Worm (Caenorhabditis elegans): ENCODE measurements around the gene F54D11.4.

Gene F54D11.4

DNA sequence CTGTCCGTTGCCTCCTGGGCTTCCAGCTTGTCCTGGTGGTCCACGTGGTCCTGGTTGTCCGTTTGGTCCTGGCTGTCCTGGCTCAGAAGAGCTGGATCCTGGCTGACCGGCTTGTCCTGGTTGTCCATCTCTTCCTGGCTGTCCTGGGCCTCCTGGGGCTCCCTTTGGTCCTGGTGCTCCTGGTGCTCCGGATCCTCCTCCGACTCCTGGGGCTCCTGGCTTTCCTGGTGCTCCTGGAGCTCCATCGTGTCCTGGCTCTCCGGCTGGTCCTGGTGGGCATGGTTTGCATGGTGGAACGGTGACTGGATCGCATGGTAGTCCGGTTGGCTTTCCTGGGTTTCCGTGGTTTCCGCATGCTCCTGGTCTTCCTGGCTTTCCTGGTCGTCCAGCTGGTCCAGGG, 37.1 kb downstream of the F54D11.4 start:
- TF ChIP-seq F10B5.3 (tag; optimal IDR thresholded peaks at IDR 0.05): no peak
- TF ChIP-seq nhr-10 (tag; optimal IDR thresholded peaks at IDR 0.05): no peak
- peak; percentile 99 for TF ChIP-seq set-16 (GFP tag; IDR thresholded peaks at IDR 0.05)
- TF ChIP-seq T26A8.4 (GFP tag; IDR thresholded peaks at IDR 0.05): peak; percentile 29; the same call in 1 of the 2 replicates
- 0 out of 2 replicates have a peak, but pooled peaks have one; percentile 26 for TF ChIP-seq egl-43 (GFP tag; IDR thresholded peaks at IDR 0.05)
- no peak for TF ChIP-seq unc-39 (tag; optimal IDR thresholded peaks at IDR 0.05)
- TF ChIP-seq daf-12 (tag; optimal IDR thresholded peaks at IDR 0.05): no peak
- TF ChIP-seq madf-5 (GFP tag; IDR thresholded peaks at IDR 0.05): peak; percentile 30 to 79; a peak in 1 of 4 replicates
- TF ChIP-seq nhr-111 (GFP tag; optimal IDR thresholded peaks at IDR 0.05): no peak
- no peak for TF ChIP-seq zip-2 (tag; optimal IDR thresholded peaks at IDR 0.05)
- TF ChIP-seq mxl-3 (GFP tag; optimal IDR thresholded peaks at IDR 0.05): peak; percentile 17
- TF ChIP-seq lim-7 (GFP tag; IDR thresholded peaks at IDR 0.05): no peak
- TF ChIP-seq ctbp-1 (GFP tag; IDR thresholded peaks at IDR 0.05): 0 out of 2 replicates have a peak, but pooled peaks have one; percentile 6
- no peak for TF ChIP-seq hif-1 (tag; optimal IDR thresholded peaks at IDR 0.05)
- TF ChIP-seq tra-1 (GFP tag; IDR thresholded peaks at IDR 0.05): 0 out of 2 replicates have a peak, but pooled peaks have one; percentile 29

DNA sequence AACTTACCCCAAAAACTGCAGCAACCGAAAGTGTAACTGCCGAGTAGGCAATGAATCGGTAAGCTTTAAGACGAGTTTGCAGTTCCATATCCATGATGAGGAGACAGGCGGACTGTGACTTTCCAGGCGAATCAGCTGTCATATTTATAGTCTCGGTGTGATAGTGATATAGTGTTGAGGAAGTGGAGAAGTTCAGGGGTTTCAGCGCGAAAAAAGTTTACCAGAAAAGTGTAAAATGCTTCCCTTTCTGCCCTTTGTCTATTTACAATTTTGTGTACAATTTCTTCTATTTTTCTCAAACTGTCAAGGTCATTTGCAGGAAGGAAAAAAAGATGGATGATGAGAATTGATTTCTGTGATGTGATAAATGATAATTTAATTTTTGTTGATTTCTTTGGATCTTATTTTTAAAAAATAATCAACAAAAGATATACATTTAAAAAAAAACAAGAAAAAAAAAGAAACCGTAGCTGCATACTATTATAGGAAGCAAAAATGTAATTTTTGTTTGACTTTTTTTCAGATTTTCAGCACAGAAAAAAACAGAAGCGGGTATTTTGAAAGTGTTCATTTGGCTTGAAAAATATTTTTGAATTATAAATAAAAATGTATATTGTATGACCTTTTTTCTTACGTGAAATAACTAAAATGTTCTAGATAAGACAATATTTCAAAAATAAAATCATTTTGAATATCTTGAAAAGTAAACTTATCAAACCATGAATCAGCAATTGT, 38.1 kb downstream of the F54D11.4 start, which contains the start of the genes col-139 and F41F3.1:
col-139 (minus strand) TSS at position 101 of the 735 bp plus-strand sequence.
F41F3.1 (plus strand) TSS at position 685 of the 735 bp plus-strand sequence.
- TF ChIP-seq unc-130 (GFP tag; optimal IDR thresholded peaks at IDR 0.05): no peak
- TF ChIP-seq saeg-2 (GFP tag; IDR thresholded peaks at IDR 0.05): no peak
- no peak for TF ChIP-seq nhr-11 (tag; optimal IDR thresholded peaks at IDR 0.05)
- TF ChIP-seq dmd-9 (GFP tag; IDR thresholded peaks at IDR 0.05): no peak
- no peak for TF ChIP-seq cey-2 (tag; optimal IDR thresholded peaks at IDR 0.05; ENCODE audit: borderline replicate concordance, insufficient read depth)
- no peak for TF ChIP-seq mxl-3 (GFP tag; optimal IDR thresholded peaks at IDR 0.05)
- TF ChIP-seq lin-1 (GFP tag; IDR thresholded peaks at IDR 0.05): no peak
- no peak for TF ChIP-seq snpc-4 (tag; optimal IDR thresholded peaks at IDR 0.05)
- TF ChIP-seq daf-12 (tag; optimal IDR thresholded peaks at IDR 0.05): no peak

DNA sequence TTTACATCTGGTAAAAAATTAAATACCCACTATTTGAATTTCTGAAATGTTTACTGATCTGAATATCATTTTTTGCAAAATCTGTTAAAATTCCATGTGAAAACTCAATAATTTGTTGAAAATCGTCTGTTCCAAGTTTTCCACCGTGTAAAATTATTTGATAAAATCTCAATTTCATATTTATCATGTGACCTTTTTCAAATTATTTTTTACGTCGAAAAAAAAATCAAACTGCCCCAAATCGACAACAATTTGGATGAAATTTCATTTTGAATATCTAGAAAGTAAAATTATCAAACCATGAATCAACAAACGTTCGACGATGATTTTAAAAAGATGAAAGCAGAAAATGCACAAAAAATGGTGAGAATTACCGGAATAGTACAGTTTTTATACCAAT, 39.2 kb downstream of the F54D11.4 start, which contains the start of gene F41F3.9:
F41F3.9 (plus strand) TSS at position 301 of the 400 bp plus-strand sequence.
- no peak for TF ChIP-seq lsy-2 (tag; optimal IDR thresholded peaks at IDR 0.05)
- no peak for TF ChIP-seq lin-15B (tag; optimal IDR thresholded peaks at IDR 0.05)
- no peak for TF ChIP-seq ceh-44 (GFP tag; IDR thresholded peaks at IDR 0.05)
- no peak for TF ChIP-seq fos-1 (tag; optimal IDR thresholded peaks at IDR 0.05)
- no peak for TF ChIP-seq set-16 (GFP tag; IDR thresholded peaks at IDR 0.05)
- no peak for TF ChIP-seq zfp-2 (tag; optimal IDR thresholded peaks at IDR 0.05)
- no peak for TF ChIP-seq ces-1 (GFP tag; optimal IDR thresholded peaks at IDR 0.05)
- TF ChIP-seq ztf-7 (tag; optimal IDR thresholded peaks at IDR 0.05): no peak
- no peak for TF ChIP-seq cey-2 (tag; optimal IDR thresholded peaks at IDR 0.05; ENCODE audit: borderline replicate concordance, insufficient read depth)
- TF ChIP-seq daf-8 (GFP tag; IDR thresholded peaks at IDR 0.05): no peak
- TF ChIP-seq spr-3 (GFP tag; optimal IDR thresholded peaks at IDR 0.05): no peak
- no peak for TF ChIP-seq lin-29 (GFP tag; IDR thresholded peaks at IDR 0.05)
- TF ChIP-seq zip-2 (tag; optimal IDR thresholded peaks at IDR 0.05): no peak
- no peak for TF ChIP-seq aha-1 (tag)
- TF ChIP-seq duxl-1 (tag; optimal IDR thresholded peaks at IDR 0.05; ENCODE audit: poor library complexity): no peak
- TF ChIP-seq nhr-11 (tag; optimal IDR thresholded peaks at IDR 0.05): no peak

DNA sequence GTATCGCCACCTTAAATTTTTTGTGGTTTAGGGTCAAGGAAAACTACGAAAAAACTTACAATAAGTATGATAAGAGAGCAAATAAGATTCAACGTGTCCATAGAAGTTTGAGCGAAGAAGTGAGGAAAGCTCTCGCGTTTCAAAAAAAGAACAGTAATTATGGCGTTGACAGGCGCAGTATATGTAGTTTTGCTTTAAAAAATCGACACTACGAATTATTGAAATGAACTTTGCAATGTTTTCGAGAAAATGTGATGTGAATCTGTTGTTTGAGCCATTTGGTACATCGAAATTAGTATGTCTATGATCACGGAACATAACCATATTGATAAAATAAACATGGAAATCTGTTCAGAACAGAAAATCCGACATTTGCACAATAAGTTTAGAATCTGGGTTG, 46.4 kb downstream of the F54D11.4 start, which contains the start of gene srx-74:
srx-74 (minus strand) TSS at position 101 of the 400 bp plus-strand sequence.
- TF ChIP-seq ces-1 (GFP tag; optimal IDR thresholded peaks at IDR 0.05) (no peak), lin-15B (tag; optimal IDR thresholded peaks at IDR 0.05) (no peak), lin-39 (tag; optimal IDR thresholded peaks at IDR 0.05) (no peak)
